Fruit fly (Drosophila melanogaster) S2 (cell line): ENCODE data around the gene Send2.

Experiments used
- CG8478 ChIP-seq: fragments of >200 bp; optimal IDR thresholded peaks from 2 replicates; lab custom pipeline; 2018
- CTCF ChIP-seq, 2 experiments: fragments of >200 bp; optimal IDR thresholded peaks; 2 replicates each; lab custom pipeline; 2018

dm6 chr2L:14356279-14356678 is 9.8 kb upstream of the Send2 start:
- TF ChIP-seq CG8478 (lab: Kevin White, UChicago) (no peak), CTCF (optimal IDR thresholded peaks at IDR 0.05; lab: Kevin White, UChicago) (no peak)
